Fruit fly (Drosophila melanogaster): ENCODE results near the gene mRpS31.

- TF ChIP-seq CG8478 (optimal IDR thresholded peaks at IDR 0.05), result no peak
- no peak for TF ChIP-seq CTCF (optimal IDR thresholded peaks at IDR 0.05)
These were observed 37.6 kb downstream of the mRpS31 start for dm6 chr3L:16042640-16043039.
